Worm (Caenorhabditis elegans) whole organism, L2 larva: ENCODE data around the gene F46G10.2.

ENCODE experiments used
- C34F6.9 ChIP-seq: fragments of 150-350 bp; optimal IDR thresholded peaks from 2 replicates; lab custom pipeline; 2014; ENCODE audit warnings: missing biosample characterization, missing genetic modification characterization
- F13H6.1 ChIP-seq: sonication (generic microtip); optimal IDR thresholded peaks from 2 replicates; lab custom pipeline; 2016; ENCODE audit warnings: missing genetic modification characterization, missing compliant biosample characterization
- R02D3.7 ChIP-seq: fragments of 150-350 bp; optimal IDR thresholded peaks from 2 replicates; lab custom pipeline; 2014; ENCODE audit warnings: missing biosample characterization, missing genetic modification characterization
- Y55F3AM.14 ChIP-seq: fragments of 200-800 bp; sonication (Bioruptor generic); optimal IDR thresholded peaks from 2 replicates; lab custom pipeline; 2018; ENCODE audit warnings: mild to moderate bottlenecking, missing genetic modification characterization, missing compliant biosample characterization
- ZK546.5 ChIP-seq: sonication (generic microtip); optimal IDR thresholded peaks from 2 replicates; lab custom pipeline; 2017; ENCODE audit warnings: missing biosample characterization, missing genetic modification characterization
- alr-1 ChIP-seq: fragments of 150-350 bp; optimal IDR thresholded peaks from 2 replicates; lab custom pipeline; 2014; ENCODE audit warnings: missing biosample characterization, missing genetic modification characterization
- aly-2 ChIP-seq: fragments of 150-350 bp; optimal IDR thresholded peaks from 2 replicates; lab custom pipeline; 2014; ENCODE audit warnings: missing biosample characterization, missing genetic modification characterization
- ama-1 ChIP-seq: fragments of 150-350 bp; optimal IDR thresholded peaks from 2 replicates; lab custom pipeline; 2018; ENCODE audit warnings: inconsistent platforms
- blmp-1 ChIP-seq: sonication (generic microtip); optimal IDR thresholded peaks from 2 replicates; lab custom pipeline; 2017; ENCODE audit warnings: missing genetic modification characterization, mild to moderate bottlenecking, missing compliant biosample characterization, antibody characterized with exemption, moderate library complexity; ENCODE audit not compliant: insufficient read depth
- ceh-16 ChIP-seq: fragments of 150-350 bp; optimal IDR thresholded peaks from 2 replicates; lab custom pipeline; 2014; ENCODE audit warnings: missing biosample characterization, missing genetic modification characterization
- ceh-82 ChIP-seq: fragments of 150-350 bp; optimal IDR thresholded peaks from 2 replicates; lab custom pipeline; 2014; ENCODE audit warnings: missing biosample characterization, missing genetic modification characterization
- crh-2 ChIP-seq: sonication (generic microtip); optimal IDR thresholded peaks from 2 replicates; lab custom pipeline; 2017; ENCODE audit warnings: missing biosample characterization, missing genetic modification characterization
- dmd-4 ChIP-seq: sonication (generic microtip); optimal IDR thresholded peaks from 2 replicates; lab custom pipeline; 2017; ENCODE audit warnings: missing biosample characterization, missing genetic modification characterization
- egl-27 ChIP-seq: sonication (generic microtip); optimal IDR thresholded peaks from 3 replicates; lab custom pipeline; 2017; ENCODE audit warnings: missing biosample characterization, missing genetic modification reagents, missing genetic modification characterization
- elt-1 ChIP-seq: fragments of 150-350 bp; optimal IDR thresholded peaks from 2 replicates; lab custom pipeline; 2014; ENCODE audit warnings: missing biosample characterization, missing genetic modification characterization
- elt-3 ChIP-seq: sonication (generic microtip); optimal IDR thresholded peaks from 2 replicates; lab custom pipeline; 2017; ENCODE audit warnings: missing biosample characterization, missing genetic modification characterization
- fos-1 ChIP-seq: fragments of 150-350 bp; optimal IDR thresholded peaks from 2 replicates; lab custom pipeline; 2014; ENCODE audit warnings: missing biosample characterization, missing genetic modification characterization
- gmeb-1 ChIP-seq: fragments of 150-350 bp; optimal IDR thresholded peaks from 2 replicates; lab custom pipeline; 2014; ENCODE audit warnings: missing biosample characterization, missing genetic modification characterization
- lin-11 ChIP-seq: fragments of 150-350 bp; sonication (generic microtip); optimal IDR thresholded peaks from 2 replicates; lab custom pipeline; 2014; ENCODE audit warnings: missing biosample characterization, missing genetic modification characterization, inconsistent platforms, mixed read lengths
- lin-13 ChIP-seq: fragments of 150-350 bp; optimal IDR thresholded peaks from 2 replicates; lab custom pipeline; 2014; ENCODE audit warnings: missing biosample characterization, missing genetic modification reagents, missing genetic modification characterization
- lin-39 ChIP-seq: fragments of 150-350 bp; optimal IDR thresholded peaks from 2 replicates; lab custom pipeline; 2014; ENCODE audit warnings: missing biosample characterization, missing genetic modification reagents, missing genetic modification characterization
- lsy-2 ChIP-seq, 2 experiments: fragments of 150-350 bp in 1 of 2; sonication (generic microtip) in 1 of 2; optimal IDR thresholded peaks; 2 replicates each; lab custom pipeline; 2014 to 2017; ENCODE audit warnings: missing biosample characterization in 2 of 2, missing genetic modification characterization in 2 of 2
- mab-5 ChIP-seq: fragments of 150-350 bp; optimal IDR thresholded peaks from 2 replicates; lab custom pipeline; 2014; ENCODE audit warnings: missing biosample characterization, missing genetic modification characterization
- mbf-1 ChIP-seq: sonication (generic microtip); optimal IDR thresholded peaks from 2 replicates; lab custom pipeline; 2017; ENCODE audit warnings: missing biosample characterization, missing genetic modification characterization
- mdl-1 ChIP-seq, 2 experiments: fragments of 150-350 bp in 1 of 2; sonication (generic microtip) in 1 of 2; optimal IDR thresholded peaks; 2 replicates each; lab custom pipeline; 2017; ENCODE audit warnings: missing biosample characterization in 2 of 2, missing genetic modification characterization in 2 of 2
- nhr-10 ChIP-seq: sonication (generic microtip); optimal IDR thresholded peaks from 2 replicates; lab custom pipeline; 2017; ENCODE audit warnings: missing biosample characterization, missing genetic modification characterization
- nhr-11 ChIP-seq: fragments of 150-350 bp; optimal IDR thresholded peaks from 2 replicates; lab custom pipeline; 2014; ENCODE audit warnings: missing biosample characterization, missing genetic modification characterization
- nhr-12 ChIP-seq: fragments of 150-350 bp; optimal IDR thresholded peaks from 2 replicates; lab custom pipeline; 2014; ENCODE audit warnings: missing biosample characterization, missing genetic modification characterization
- nhr-129 ChIP-seq: fragments of 150-350 bp; optimal IDR thresholded peaks from 2 replicates; lab custom pipeline; 2014; ENCODE audit warnings: missing biosample characterization, missing genetic modification characterization
- nhr-21 ChIP-seq: fragments of 150-350 bp; optimal IDR thresholded peaks from 2 replicates; lab custom pipeline; 2014; ENCODE audit warnings: missing biosample characterization, missing genetic modification characterization
- nhr-23 ChIP-seq: fragments of 150-350 bp; optimal IDR thresholded peaks from 2 replicates; lab custom pipeline; 2014; ENCODE audit warnings: missing biosample characterization, missing genetic modification reagents, missing genetic modification characterization
- nhr-237 ChIP-seq: fragments of 150-350 bp; optimal IDR thresholded peaks from 2 replicates; lab custom pipeline; 2014; ENCODE audit warnings: missing biosample characterization, missing genetic modification characterization
- nhr-25 ChIP-seq: fragments of 150-350 bp; sonication (generic microtip); optimal IDR thresholded peaks from 3 replicates; lab custom pipeline; 2014; ENCODE audit warnings: missing biosample characterization, missing genetic modification characterization
- nhr-6 ChIP-seq: fragments of 150-350 bp; optimal IDR thresholded peaks from 2 replicates; lab custom pipeline; 2014; ENCODE audit warnings: missing biosample characterization, missing genetic modification characterization
- nhr-77 ChIP-seq: fragments of 150-350 bp; optimal IDR thresholded peaks from 2 replicates; lab custom pipeline; 2014; ENCODE audit warnings: missing biosample characterization, missing genetic modification characterization
- peb-1 ChIP-seq: fragments of 150-350 bp; optimal IDR thresholded peaks from 2 replicates; lab custom pipeline; 2014; ENCODE audit warnings: missing biosample characterization, missing genetic modification characterization
- sem-4 ChIP-seq: fragments of 150-350 bp; optimal IDR thresholded peaks from 2 replicates; lab custom pipeline; 2014; ENCODE audit warnings: missing biosample characterization, missing genetic modification reagents, missing genetic modification characterization
- skn-1 ChIP-seq: sonication (generic microtip); optimal IDR thresholded peaks from 2 replicates; lab custom pipeline; 2017; ENCODE audit warnings: missing biosample characterization, missing genetic modification characterization
- sma-3 ChIP-seq: sonication (generic microtip); optimal IDR thresholded peaks from 2 replicates; lab custom pipeline; 2016; ENCODE audit warnings: missing genetic modification reagents, missing genetic modification characterization, missing compliant biosample characterization
- sma-9 ChIP-seq, 2 experiments: fragments of 150-350 bp in 1 of 2; sonication (generic microtip) in 1 of 2; optimal IDR thresholded peaks; 2 replicates each; lab custom pipeline; 2014 to 2016; ENCODE audit warnings: missing genetic modification characterization in 2 of 2, mild to moderate bottlenecking in 1 of 2, missing biosample characterization in 1 of 2, missing compliant biosample characterization in 1 of 2, missing genetic modification reagents in 1 of 2, moderate library complexity in 1 of 2
- snpc-4 ChIP-seq: fragments of 150-350 bp; optimal IDR thresholded peaks from 2 replicates; lab custom pipeline; 2014; ENCODE audit warnings: missing biosample characterization, missing genetic modification characterization
- unc-39 ChIP-seq: fragments of 150-350 bp; optimal IDR thresholded peaks from 2 replicates; lab custom pipeline; 2014; ENCODE audit warnings: missing biosample characterization, missing genetic modification characterization
- unc-55 ChIP-seq: fragments of 150-350 bp; sonication (generic microtip); optimal IDR thresholded peaks from 3 replicates; lab custom pipeline; 2014; ENCODE audit warnings: missing biosample characterization, missing genetic modification reagents, missing genetic modification characterization
- unc-62 ChIP-seq: fragments of 150-350 bp; optimal IDR thresholded peaks from 2 replicates; lab custom pipeline; 2014; ENCODE audit warnings: missing biosample characterization, missing genetic modification reagents, missing genetic modification characterization
- zag-1 ChIP-seq: fragments of 150-350 bp; optimal IDR thresholded peaks from 2 replicates; lab custom pipeline; 2014; ENCODE audit warnings: missing biosample characterization, missing genetic modification characterization
- ztf-1 ChIP-seq: fragments of 200-800 bp; sonication (Bioruptor generic); conservative IDR thresholded peaks from 2 replicates; pipeline ENCODE4 v1.3.6; 2022; ENCODE audit warnings: missing genetic modification characterization, missing compliant biosample characterization
- ztf-11 ChIP-seq: sonication (generic microtip); optimal IDR thresholded peaks from 2 replicates; lab custom pipeline; 2017; ENCODE audit warnings: missing biosample characterization, missing genetic modification characterization
- ztf-4 ChIP-seq: fragments of 150-350 bp; optimal IDR thresholded peaks from 2 replicates; lab custom pipeline; 2014; ENCODE audit warnings: missing biosample characterization, missing genetic modification characterization

The F46G10.2 gene

ce11 chrX:13357673-13358072 is 34.9 kb downstream of the F46G10.2 start:
- peak; percentile 38 for TF ChIP-seq blmp-1 (tag; lab: Kevin White, UChicago)
- no peak for TF ChIP-seq ama-1 (lab: Kevin White, UChicago)
- TF ChIP-seq sem-4 (tag; lab: Kevin White, UChicago): peak; percentile 32
- peak; percentile 68 for TF ChIP-seq nhr-129 (tag; lab: Kevin White, UChicago)
- no peak for TF ChIP-seq elt-1 (tag; lab: Kevin White, UChicago)
- TF ChIP-seq nhr-77 (tag; lab: Kevin White, UChicago): no peak
- peak; percentile 41 for TF ChIP-seq sma-9 (GFP tag; optimal IDR thresholded peaks at IDR 0.05; lab: Kevin White, UChicago)
- no peak for TF ChIP-seq sma-9 (tag; optimal IDR thresholded peaks at IDR 0.05; lab: Kevin White, UChicago)
- peak; percentile 54 for TF ChIP-seq nhr-25 (tag; lab: Kevin White, UChicago)
- TF ChIP-seq alr-1: no peak
- no peak for TF ChIP-seq unc-55
- TF ChIP-seq nhr-21 (tag; lab: Kevin White, UChicago): peak; percentile 80
- TF ChIP-seq nhr-237 (tag; lab: Kevin White, UChicago): no peak

- TF ChIP-seq egl-27 (tag; lab: Kevin White, UChicago) (peak; percentile 96), elt-1 (tag; lab: Kevin White, UChicago) (no peak), fos-1 (tag; lab: Kevin White, UChicago) (peak; percentile 76), mdl-1 (tag; optimal IDR thresholded peaks at IDR 0.05; lab: Kevin White, UChicago) (peak; percentile 77 to 96), dmd-4 (no peak), elt-3 (no peak), nhr-21 (tag; lab: Kevin White, UChicago) (peak; percentile 97), nhr-11 (no peak), unc-55 (no peak), ceh-16 (tag; lab: Kevin White, UChicago) (no peak), gmeb-1 (tag; lab: Kevin White, UChicago) (peak; percentile 72), nhr-23 (tag; lab: Kevin White, UChicago) (no peak), sma-9 (GFP tag; optimal IDR thresholded peaks at IDR 0.05; lab: Kevin White, UChicago) (peak; percentile 99), sma-9 (tag; optimal IDR thresholded peaks at IDR 0.05; lab: Kevin White, UChicago) (peak; percentile 66), Y55F3AM.14 (GFP tag; lab: Kevin White, UChicago) (peak; percentile 79), unc-39 (no peak), sma-3 (GFP tag; lab: Kevin White, UChicago) (peak; percentile 89), mab-5 (tag; lab: Kevin White, UChicago) (no peak), nhr-12 (tag; lab: Kevin White, UChicago) (no peak), sem-4 (tag; lab: Kevin White, UChicago) (peak; percentile 51), ztf-11 (tag; lab: Kevin White, UChicago) (no peak), F13H6.1 (tag; lab: Kevin White, UChicago) (peak; percentile 95), alr-1 (no peak), ceh-82 (tag; lab: Kevin White, UChicago) (no peak), lsy-2 (tag; optimal IDR thresholded peaks at IDR 0.05; lab: Kevin White, UChicago) (peak in 1 of 2 experiments; percentile 76), zag-1 (tag; lab: Kevin White, UChicago) (no peak), peb-1 (tag; lab: Kevin White, UChicago) (no peak), ama-1 (lab: Kevin White, UChicago) (no peak), blmp-1 (tag; lab: Kevin White, UChicago) (peak; percentile 98), crh-2 (tag; lab: Kevin White, UChicago) (peak; percentile 93), nhr-129 (tag; lab: Kevin White, UChicago) (peak; percentile 98), ztf-4 (tag; lab: Kevin White, UChicago) (no peak), unc-62 (GFP tag; lab: Kevin White, UChicago) (no peak), nhr-6 (tag; lab: Kevin White, UChicago) (peak; percentile 68), nhr-10 (no peak), skn-1 (peak; percentile 32), lin-13 (GFP tag; lab: Kevin White, UChicago) (peak; percentile 25), nhr-237 (tag; lab: Kevin White, UChicago) (no peak), ztf-1 (no peak), C34F6.9 (tag; lab: Kevin White, UChicago) (peak; percentile 79), mbf-1 (no peak), ZK546.5 (tag; lab: Kevin White, UChicago) (no peak), nhr-25 (tag; lab: Kevin White, UChicago) (peak; percentile 96), aly-2 (tag; lab: Kevin White, UChicago) (no peak), lin-39 (tag; lab: Kevin White, UChicago) (no peak), R02D3.7 (tag; lab: Kevin White, UChicago) (no peak), snpc-4 (tag; lab: Kevin White, UChicago) (no peak), nhr-77 (tag; lab: Kevin White, UChicago) (no peak), lin-11 (tag; lab: Kevin White, UChicago) (no peak)
- TF ChIP-seq, all 48 proteins: peak for 19
These were observed 35.8 kb downstream of the F46G10.2 start for ce11 chrX:13358573-13358972.
